Fruit fly (Drosophila melanogaster) whole organism, prepupa: Measurements from ENCODE around the gene CG42541.
A peak's percentile ranks its signal among the peaks of the same experiment; 100 is the strongest.

Experiments used
- CG10631 ChIP-seq: fragments of 200-800 bp; sonication (Bioruptor generic); optimal IDR thresholded peaks from 2 replicates; lab custom pipeline; 2016; ENCODE audit warnings: missing biosample characterization, missing genetic modification characterization
- CG10669 ChIP-seq: fragments of 200-800 bp; sonication (Bioruptor generic); optimal IDR thresholded peaks from 3 replicates; lab custom pipeline; 2018; ENCODE audit warnings: missing biosample characterization, mild to moderate bottlenecking, missing genetic modification characterization, moderate library complexity
- CG11294 ChIP-seq: fragments of 200-800 bp; sonication (Bioruptor generic); IDR thresholded peaks from 2 replicates; pipeline ENCODE4 v1.3.6; 2022; ENCODE audit warnings: missing biosample characterization, missing genetic modification characterization
- CG11902 ChIP-seq: fragments of 200-800 bp; sonication (Bioruptor generic); optimal IDR thresholded peaks from 3 replicates; lab custom pipeline; 2016; ENCODE audit warnings: missing biosample characterization, missing genetic modification characterization
- CG15336 ChIP-seq: fragments of 200-800 bp; sonication (Bioruptor generic); IDR thresholded peaks from 2 replicates; pipeline ENCODE4 v1.3.6; 2022; ENCODE audit warnings: missing biosample characterization, missing genetic modification characterization
- CG1621 ChIP-seq: fragments of 200-800 bp; sonication (Bioruptor generic); optimal IDR thresholded peaks from 3 replicates; lab custom pipeline; 2018; ENCODE audit warnings: missing biosample characterization, mild to moderate bottlenecking, missing genetic modification characterization
- CG3032 ChIP-seq: fragments of 200-800 bp; optimal IDR thresholded peaks from 2 replicates; lab custom pipeline; 2019; ENCODE audit warnings: missing biosample characterization, mild to moderate bottlenecking, missing genetic modification characterization, moderate library complexity
- CG31627 ChIP-seq: fragments of 200-800 bp; sonication (Bioruptor generic); optimal IDR thresholded peaks from 3 replicates; lab custom pipeline; 2016; ENCODE audit warnings: missing biosample characterization, missing genetic modification characterization
- CG34406 ChIP-seq: fragments of 200-800 bp; sonication (Bioruptor generic); optimal IDR thresholded peaks from 3 replicates; lab custom pipeline; 2016; ENCODE audit warnings: missing biosample characterization, missing genetic modification characterization
- CG3919 ChIP-seq: fragments of 200-800 bp; sonication (Bioruptor generic); optimal IDR thresholded peaks from 3 replicates; lab custom pipeline; 2016; ENCODE audit warnings: missing biosample characterization, missing genetic modification characterization
- CG4318 ChIP-seq: fragments of 200-800 bp; sonication (Bioruptor generic); optimal IDR thresholded peaks from 3 replicates; lab custom pipeline; 2017; ENCODE audit warnings: missing biosample characterization, mild to moderate bottlenecking, missing genetic modification characterization
- CG6276 ChIP-seq: fragments of 200-800 bp; sonication (Bioruptor generic); optimal IDR thresholded peaks from 2 replicates; lab custom pipeline; 2017; ENCODE audit warnings: missing biosample characterization, mild to moderate bottlenecking, missing genetic modification characterization
- CG6792 ChIP-seq: fragments of 200-800 bp; sonication (Bioruptor generic); optimal IDR thresholded peaks from 3 replicates; lab custom pipeline; 2016; ENCODE audit warnings: missing biosample characterization, missing genetic modification characterization
- CG6808 ChIP-seq: fragments of 200-800 bp; sonication (Bioruptor generic); optimal IDR thresholded peaks from 3 replicates; lab custom pipeline; 2017; ENCODE audit warnings: missing biosample characterization, missing genetic modification characterization, mild to moderate bottlenecking, moderate library complexity, missing genetic modification reagents
- CG6854 ChIP-seq: fragments of 200-800 bp; sonication (Bioruptor generic); optimal IDR thresholded peaks from 2 replicates; lab custom pipeline; 2017; ENCODE audit warnings: missing biosample characterization, mild to moderate bottlenecking, missing genetic modification characterization
- CG7368 ChIP-seq: fragments of 200-800 bp; sonication (Bioruptor generic); optimal IDR thresholded peaks from 3 replicates; lab custom pipeline; 2016; ENCODE audit warnings: missing biosample characterization, missing genetic modification characterization
- CG8119 ChIP-seq: fragments of 200-800 bp; sonication (Bioruptor generic); IDR thresholded peaks from 3 replicates; pipeline ENCODE4 v1.3.6; 2022; ENCODE audit warnings: missing biosample characterization, missing genetic modification characterization
- CG8319 ChIP-seq: fragments of 200-800 bp; sonication (Bioruptor generic); optimal IDR thresholded peaks from 3 replicates; lab custom pipeline; 2016; ENCODE audit warnings: missing biosample characterization, missing genetic modification characterization
- CG8632 ChIP-seq: fragments of 200-800 bp; sonication (Bioruptor generic); optimal IDR thresholded peaks from 3 replicates; lab custom pipeline; 2016; ENCODE audit warnings: missing biosample characterization, missing genetic modification characterization
- Eip75B ChIP-seq: fragments of 200-800 bp; sonication (Bioruptor generic); optimal IDR thresholded peaks from 3 replicates; lab custom pipeline; 2016; ENCODE audit warnings: missing biosample characterization, missing genetic modification characterization
- Ets21C ChIP-seq: fragments of 200-800 bp; sonication (Bioruptor generic); optimal IDR thresholded peaks from 3 replicates; lab custom pipeline; 2016; ENCODE audit warnings: missing biosample characterization, missing genetic modification characterization
- Ets96B ChIP-seq: fragments of 200-800 bp; optimal IDR thresholded peaks from 2 replicates; lab custom pipeline; 2019; ENCODE audit warnings: missing biosample characterization, mild to moderate bottlenecking, missing genetic modification characterization, moderate library complexity
- Gug ChIP-seq: fragments of 200-800 bp; sonication (Bioruptor generic); IDR thresholded peaks from 2 replicates; pipeline ENCODE4 v1.3.6; 2022; ENCODE audit warnings: missing biosample characterization, missing genetic modification characterization
- Hr38 ChIP-seq: sonication (Bioruptor generic); optimal IDR thresholded peaks from 2 replicates; lab custom pipeline; 2016; ENCODE audit warnings: missing biosample characterization, missing genetic modification characterization
- Hr4 ChIP-seq: fragments of 200-800 bp; sonication (Bioruptor generic); optimal IDR thresholded peaks from 3 replicates; lab custom pipeline; 2016; ENCODE audit warnings: missing biosample characterization, missing genetic modification characterization
- Lpt ChIP-seq: fragments of 200-800 bp; sonication (Bioruptor generic); optimal IDR thresholded peaks from 3 replicates; lab custom pipeline; 2016; ENCODE audit warnings: missing biosample characterization, missing genetic modification characterization
- OdsH ChIP-seq: fragments of 200-800 bp; sonication (Bioruptor generic); optimal IDR thresholded peaks from 3 replicates; lab custom pipeline; 2016; ENCODE audit warnings: missing biosample characterization, missing genetic modification characterization
- Sox102F ChIP-seq: fragments of 200-800 bp; sonication (Bioruptor generic); optimal IDR thresholded peaks from 2 replicates; lab custom pipeline; 2016; ENCODE audit warnings: missing biosample characterization, mild to moderate bottlenecking, missing genetic modification characterization
- Sox14 ChIP-seq: fragments of 200-800 bp; sonication (Bioruptor generic); optimal IDR thresholded peaks from 3 replicates; lab custom pipeline; 2016; ENCODE audit warnings: missing biosample characterization, missing genetic modification characterization
- achi ChIP-seq: fragments of 200-800 bp; sonication (Bioruptor generic); optimal IDR thresholded peaks from 3 replicates; lab custom pipeline; 2016; ENCODE audit warnings: missing biosample characterization, missing genetic modification characterization
- acj6 ChIP-seq: fragments of 200-800 bp; sonication (Bioruptor generic); optimal IDR thresholded peaks from 3 replicates; lab custom pipeline; 2016; ENCODE audit warnings: missing biosample characterization, missing genetic modification characterization
- dac ChIP-seq: fragments of 200-800 bp; sonication (Bioruptor generic); optimal IDR thresholded peaks from 2 replicates; lab custom pipeline; 2017; ENCODE audit warnings: missing biosample characterization, mild to moderate bottlenecking, missing genetic modification characterization
- dsx ChIP-seq: fragments of 200-800 bp; optimal IDR thresholded peaks from 3 replicates; lab custom pipeline; 2019; ENCODE audit warnings: missing biosample characterization, mild to moderate bottlenecking, missing genetic modification characterization, moderate library complexity; ENCODE audit not compliant: poor library complexity, severe bottlenecking
- eg ChIP-seq: fragments of 200-800 bp; sonication (Bioruptor generic); IDR thresholded peaks from 3 replicates; pipeline ENCODE4 v1.3.6; 2022; ENCODE audit warnings: missing biosample characterization, missing genetic modification characterization
- esn ChIP-seq: fragments of 200-800 bp; sonication (Bioruptor generic); optimal IDR thresholded peaks from 2 replicates; lab custom pipeline; 2016; ENCODE audit warnings: missing biosample characterization, mild to moderate bottlenecking, missing genetic modification characterization, moderate library complexity
- fd59A ChIP-seq: fragments of 200-800 bp; sonication (Bioruptor generic); optimal IDR thresholded peaks from 2 replicates; lab custom pipeline; 2017; ENCODE audit warnings: missing biosample characterization, mild to moderate bottlenecking, missing genetic modification characterization, missing genetic modification reagents
- fkh ChIP-seq: fragments of 200-800 bp; sonication (Bioruptor generic); optimal IDR thresholded peaks from 3 replicates; lab custom pipeline; 2017; ENCODE audit warnings: missing biosample characterization, mild to moderate bottlenecking, missing genetic modification characterization, moderate library complexity
- lz ChIP-seq: fragments of 200-800 bp; sonication (Bioruptor generic); optimal IDR thresholded peaks from 3 replicates; lab custom pipeline; 2016; ENCODE audit warnings: missing biosample characterization, missing genetic modification characterization
- pdm3 ChIP-seq: fragments of 200-800 bp; sonication (Bioruptor generic); optimal IDR thresholded peaks from 3 replicates; lab custom pipeline; 2016; ENCODE audit warnings: missing biosample characterization, missing genetic modification characterization
- salr ChIP-seq, 2 experiments: fragments of 200-800 bp; sonication (Bioruptor generic); optimal IDR thresholded peaks; 3 replicates each; lab custom pipeline; 2016 to 2018; ENCODE audit warnings: missing biosample characterization in 2 of 2, missing genetic modification characterization in 2 of 2, mild to moderate bottlenecking in 1 of 2
- spab ChIP-seq: fragments of 200-800 bp; sonication (Bioruptor generic); optimal IDR thresholded peaks from 2 replicates; lab custom pipeline; 2017; ENCODE audit warnings: missing biosample characterization, mild to moderate bottlenecking, missing genetic modification characterization, missing genetic modification reagents
- svp ChIP-seq: fragments of 200-800 bp; sonication (Bioruptor generic); peaks from one replicate; lab custom pipeline; 2016; ENCODE audit warnings: missing biosample characterization, missing genetic modification characterization
- topi ChIP-seq: fragments of 200-800 bp; sonication (Bioruptor generic); optimal IDR thresholded peaks from 3 replicates; lab custom pipeline; 2016; ENCODE audit warnings: missing biosample characterization, missing genetic modification characterization
- vri ChIP-seq: fragments of 200-800 bp; sonication (Bioruptor generic); optimal IDR thresholded peaks from 3 replicates; lab custom pipeline; 2016; ENCODE audit warnings: missing biosample characterization, mild to moderate bottlenecking, missing genetic modification characterization

Gene CG42541

dm6 chrX:3870577-3870976, 59.8 kb downstream of the CG42541 start:
- TF ChIP-seq lz (GFP tag; lab: Kevin White, UChicago) (no peak), eg (GFP tag; lab: Robert Waterston, UW) (no peak), CG6808 (no peak), CG8119 (no peak), salr (GFP tag; optimal IDR thresholded peaks at IDR 0.05; lab: Kevin White, UChicago) (no peak), Ets96B (tag; lab: Kevin White, UChicago) (no peak), dsx (GFP tag; lab: Kevin White, UChicago) (no peak), Hr38 (GFP tag; lab: Kevin White, UChicago) (no peak), fkh (GFP tag; lab: Kevin White, UChicago) (no peak), Eip75B (GFP tag; lab: Kevin White, UChicago) (no peak), CG6276 (no peak), CG1621 (no peak), CG8319 (GFP tag; lab: Kevin White, UChicago) (no peak), achi (GFP tag; lab: Kevin White, UChicago) (no peak), CG34406 (no peak)
- TF ChIP-seq, all 60 proteins: peak for 0

- no peak for TF ChIP-seq Eip75B (GFP tag; lab: Kevin White, UChicago)
- no peak for TF ChIP-seq fd59A
- TF ChIP-seq vri (GFP tag; lab: Kevin White, UChicago) = peak; percentile 16
- TF ChIP-seq fkh (GFP tag; lab: Kevin White, UChicago) = peak; percentile 36
- TF ChIP-seq esn (GFP tag; lab: Kevin White, UChicago) = no peak
- TF ChIP-seq CG4318 (GFP tag; lab: Kevin White, UChicago) = no peak
Observed at dm6 chrX:3869092-3869491, 61.3 kb downstream of the CG42541 start.

dm6 chrX:3868456-3869023, 61.8 kb downstream of the CG42541 start, which contains the start of gene CG2930:
Gene CG2930 (plus strand): TSS chrX:3868973.
- TF ChIP-seq CG15336 (GFP tag; lab: Robert Waterston, UW) (peak; percentile 94), vri (GFP tag; lab: Kevin White, UChicago) (peak; percentile 85), salr (GFP tag; optimal IDR thresholded peaks at IDR 0.05; lab: Kevin White, UChicago) (peak; percentile 89 to 98), CG8319 (GFP tag; lab: Kevin White, UChicago) (peak; percentile 95), CG7368 (GFP tag; lab: Kevin White, UChicago) (peak; percentile 98), CG11902 (GFP tag; lab: Kevin White, UChicago) (peak; percentile 97), CG10669 (GFP tag; lab: Kevin White, UChicago) (peak; percentile 98), CG8119 (peak; percentile 93), CG8632 (GFP tag; lab: Kevin White, UChicago) (peak; percentile 96), Hr4 (GFP tag; lab: Kevin White, UChicago) (peak; percentile 91), Ets96B (tag; lab: Kevin White, UChicago) (peak; percentile 94), CG31627 (GFP tag; lab: Kevin White, UChicago) (peak; percentile 97), acj6 (GFP tag; lab: Kevin White, UChicago) (peak; percentile 97), topi (GFP tag; lab: Kevin White, UChicago) (peak; percentile 97), CG6854 (GFP tag; lab: Kevin White, UChicago) (peak; percentile 89), Sox102F (peak; percentile 93), CG11294 (GFP tag; lab: Robert Waterston, UW) (peak; percentile 94), Gug (peak; percentile 97), svp (GFP tag; lab: Kevin White, UChicago) (peak; percentile 96), OdsH (peak; percentile 97), CG4318 (GFP tag; lab: Kevin White, UChicago) (peak; percentile 90), Eip75B (GFP tag; lab: Kevin White, UChicago) (peak; percentile 95), eg (GFP tag; lab: Robert Waterston, UW) (peak; percentile 98), dac (GFP tag; lab: Kevin White, UChicago) (peak; percentile 89), achi (GFP tag; lab: Kevin White, UChicago) (peak; percentile 95), CG6792 (GFP tag; lab: Kevin White, UChicago) (peak; percentile 98), CG10631 (GFP tag; lab: Kevin White, UChicago) (peak; percentile 96), CG1621 (peak; percentile 97), Lpt (peak; percentile 92), CG3032 (tag; lab: Kevin White, UChicago) (peak; percentile 95), pdm3 (GFP tag; lab: Kevin White, UChicago) (peak; percentile 97), Hr38 (GFP tag; lab: Kevin White, UChicago) (no peak), fd59A (peak; percentile 97), Ets21C (peak; percentile 93), spab (GFP tag; lab: Kevin White, UChicago) (peak; percentile 94), dsx (GFP tag; lab: Kevin White, UChicago) (peak; percentile 93), Sox14 (GFP tag; lab: Kevin White, UChicago) (peak; percentile 96), CG3919 (GFP tag; lab: Kevin White, UChicago) (peak; percentile 98), CG34406 (peak; percentile 96), esn (GFP tag; lab: Kevin White, UChicago) (peak; percentile 95)
